Fruit fly (Drosophila melanogaster) whole organism, pupa: ENCODE data around the gene Set2.
A peak's percentile ranks its signal among the peaks of the same experiment; 100 is the strongest.

ENCODE experiments used
- CG10348 ChIP-seq: fragments of 200-800 bp; sonication (Bioruptor generic); IDR thresholded peaks from 2 replicates; pipeline ENCODE4 v1.3.6; 2022; ENCODE audit warnings: missing biosample characterization, missing genetic modification characterization
- CG12605 ChIP-seq: fragments of 200-800 bp; sonication (Bioruptor generic); IDR thresholded peaks from 2 replicates; pipeline ENCODE4 v1.3.6; 2022; ENCODE audit warnings: missing biosample characterization, missing genetic modification characterization
- CG13204 ChIP-seq: fragments of 200-800 bp; sonication (Bioruptor generic); optimal IDR thresholded peaks from 2 replicates; lab custom pipeline; 2018; ENCODE audit warnings: missing biosample characterization, mild to moderate bottlenecking, missing genetic modification characterization, moderate library complexity
- CG14655 ChIP-seq: fragments of 200-800 bp; sonication (Bioruptor generic); optimal IDR thresholded peaks from 3 replicates; lab custom pipeline; 2017; ENCODE audit warnings: mild to moderate bottlenecking, missing biosample characterization, missing genetic modification reagents, missing genetic modification characterization
- CG15710 ChIP-seq: fragments of 200-800 bp; sonication (Bioruptor generic); optimal IDR thresholded peaks from 2 replicates; lab custom pipeline; 2018; ENCODE audit warnings: missing biosample characterization, mild to moderate bottlenecking, missing genetic modification characterization, moderate library complexity
- CG17806 ChIP-seq: fragments of 200-800 bp; sonication (Bioruptor generic); optimal IDR thresholded peaks from 2 replicates; lab custom pipeline; 2018; ENCODE audit warnings: missing biosample characterization, mild to moderate bottlenecking, missing genetic modification characterization, moderate library complexity
- CG32121 ChIP-seq: fragments of 200-800 bp; sonication (Bioruptor generic); IDR thresholded peaks from 2 replicates; pipeline ENCODE4 v1.3.6; 2022; ENCODE audit warnings: missing biosample characterization, missing genetic modification characterization
- CG34367 ChIP-seq: fragments of 200-800 bp; sonication (Bioruptor generic); optimal IDR thresholded peaks from 2 replicates; lab custom pipeline; 2018; ENCODE audit warnings: missing biosample characterization, mild to moderate bottlenecking, missing genetic modification characterization
- CG4496 ChIP-seq: fragments of 200-800 bp; sonication (Bioruptor generic); IDR thresholded peaks from 3 replicates; pipeline ENCODE4 v1.3.6; 2022; ENCODE audit warnings: missing biosample characterization, missing genetic modification characterization
- CG8159 ChIP-seq: fragments of 200-800 bp; sonication (Bioruptor generic); optimal IDR thresholded peaks from 3 replicates; lab custom pipeline; 2018; ENCODE audit warnings: missing biosample characterization, mild to moderate bottlenecking, missing genetic modification characterization, moderate library complexity
- CG8301 ChIP-seq: fragments of 200-800 bp; sonication (Bioruptor generic); optimal IDR thresholded peaks from 2 replicates; lab custom pipeline; 2018; ENCODE audit warnings: missing biosample characterization, mild to moderate bottlenecking, missing genetic modification characterization
- CG9948 ChIP-seq: fragments of 200-800 bp; sonication (Bioruptor generic); optimal IDR thresholded peaks from 2 replicates; lab custom pipeline; 2018; ENCODE audit warnings: missing biosample characterization, mild to moderate bottlenecking, missing genetic modification characterization, moderate library complexity
- D1 ChIP-seq: fragments of 200-800 bp; sonication (Bioruptor generic); optimal IDR thresholded peaks from 2 replicates; lab custom pipeline; 2018; ENCODE audit warnings: missing biosample characterization, mild to moderate bottlenecking, missing genetic modification characterization, moderate library complexity
- EcR ChIP-seq: fragments of 200-800 bp; sonication (Bioruptor generic); optimal IDR thresholded peaks from 3 replicates; lab custom pipeline; 2019; ENCODE audit warnings: missing biosample characterization, missing genetic modification characterization, mild to moderate bottlenecking, moderate library complexity, missing genetic modification reagents
- Ets98B ChIP-seq: fragments of 200-800 bp; sonication (Bioruptor generic); IDR thresholded peaks from 2 replicates; pipeline ENCODE4 v1.3.6; 2022; ENCODE audit warnings: missing biosample characterization, missing genetic modification characterization
- Pif1A ChIP-seq: fragments of 200-800 bp; sonication (Bioruptor generic); optimal IDR thresholded peaks from 3 replicates; lab custom pipeline; 2016; ENCODE audit warnings: missing biosample characterization, missing genetic modification characterization
- Pif1B ChIP-seq: fragments of 200-800 bp; sonication (Bioruptor generic); optimal IDR thresholded peaks from 3 replicates; lab custom pipeline; 2016; ENCODE audit warnings: missing biosample characterization, missing genetic modification characterization
- Snoo ChIP-seq: fragments of 200-800 bp; sonication (Bioruptor generic); optimal IDR thresholded peaks from 3 replicates; lab custom pipeline; 2017; ENCODE audit warnings: missing biosample characterization, mild to moderate bottlenecking, missing genetic modification characterization, inconsistent platforms
- fd96Ca ChIP-seq: fragments of 200-800 bp; sonication (Bioruptor generic); IDR thresholded peaks from 3 replicates; pipeline ENCODE4 v1.3.6; 2022; ENCODE audit warnings: missing biosample characterization, missing genetic modification characterization
- gl ChIP-seq: fragments of 200-800 bp; sonication (Bioruptor generic); optimal IDR thresholded peaks from 2 replicates; lab custom pipeline; 2018; ENCODE audit warnings: missing biosample characterization, mild to moderate bottlenecking, missing genetic modification characterization
- rn ChIP-seq: fragments of 200-800 bp; sonication (Bioruptor generic); IDR thresholded peaks from 2 replicates; pipeline ENCODE4 v1.3.6; 2022; ENCODE audit warnings: missing biosample characterization, missing genetic modification characterization

Set2 gene

dm6 chrX:13384583-13385342, 28.3 kb upstream of the Set2 start, which contains the start of the genes Rbp1-like and Tim9a:
Gene Rbp1-like (minus strand): TSS chrX:13384877.
Gene Tim9a (plus strand): TSS chrX:13385210.
- TF ChIP-seq CG9948 (tag; lab: Kevin White, UChicago) = no peak
- TF ChIP-seq CG13204 (GFP tag; lab: Kevin White, UChicago) = no peak
- TF ChIP-seq CG17806 = no peak
- TF ChIP-seq Snoo (tag; lab: Kevin White, UChicago) = peak; percentile 28
- TF ChIP-seq CG32121 (GFP tag; lab: Robert Waterston, UW) = no peak
- TF ChIP-seq CG34367 (tag; lab: Kevin White, UChicago) = no peak
- TF ChIP-seq Pif1A (GFP tag; lab: Kevin White, UChicago) = no peak
- TF ChIP-seq CG8301 (tag; lab: Kevin White, UChicago) = no peak
- no peak for TF ChIP-seq rn
- no peak for TF ChIP-seq D1 (tag; lab: Kevin White, UChicago)
- no peak for TF ChIP-seq CG12605 (GFP tag; lab: Robert Waterston, UW)
- TF ChIP-seq fd96Ca (GFP tag; lab: Robert Waterston, UW) = no peak
- TF ChIP-seq CG14655 (GFP tag; lab: Kevin White, UChicago) = peak; percentile 24
- TF ChIP-seq CG10348 (GFP tag; lab: Robert Waterston, UW) = no peak
- no peak for TF ChIP-seq CG4496 (GFP tag; lab: Robert Waterston, UW)
- no peak for TF ChIP-seq gl (tag; lab: Kevin White, UChicago)
- TF ChIP-seq Ets98B (GFP tag; lab: Robert Waterston, UW) = no peak
- TF ChIP-seq EcR = no peak
- TF ChIP-seq CG15710 (tag; lab: Kevin White, UChicago) = peak; percentile 4
- peak; percentile 30 for TF ChIP-seq Pif1B
- TF ChIP-seq CG8159 (tag; lab: Kevin White, UChicago) = peak; percentile 23

dm6 chrX:13386776-13387175, 26.3 kb upstream of the Set2 start:
- no peak for TF ChIP-seq fd96Ca (GFP tag; lab: Robert Waterston, UW)
- peak; percentile 2 for TF ChIP-seq EcR

dm6 chrX:13387373-13387850, 25.6 kb upstream of the Set2 start, which contains the start of the genes Ype and CG1662:
Gene Ype (minus strand): TSS chrX:13387417.
Gene CG1662 (plus strand): TSS chrX:13387563.
- TF ChIP-seq Snoo (tag; lab: Kevin White, UChicago) (peak; percentile 69), gl (tag; lab: Kevin White, UChicago) (no peak), CG10348 (GFP tag; lab: Robert Waterston, UW) (no peak), CG12605 (GFP tag; lab: Robert Waterston, UW) (no peak), CG15710 (tag; lab: Kevin White, UChicago) (peak; percentile 78), D1 (tag; lab: Kevin White, UChicago) (peak; percentile 6), CG8301 (tag; lab: Kevin White, UChicago) (peak; percentile 43), CG9948 (tag; lab: Kevin White, UChicago) (peak; percentile 65), Pif1B (peak; percentile 49), CG13204 (GFP tag; lab: Kevin White, UChicago) (no peak), CG32121 (GFP tag; lab: Robert Waterston, UW) (peak; percentile 44; the same call in 1 of the 2 replicates), CG8159 (tag; lab: Kevin White, UChicago) (peak; percentile 73), Ets98B (GFP tag; lab: Robert Waterston, UW) (peak; percentile 42), Pif1A (GFP tag; lab: Kevin White, UChicago) (peak; percentile 38), rn (no peak), CG14655 (GFP tag; lab: Kevin White, UChicago) (peak; percentile 71), CG34367 (tag; lab: Kevin White, UChicago) (peak; percentile 57), EcR (no peak), CG17806 (peak; percentile 50), fd96Ca (GFP tag; lab: Robert Waterston, UW) (no peak), CG4496 (GFP tag; lab: Robert Waterston, UW) (peak; percentile 76)

- peak; percentile 73 for TF ChIP-seq CG17806
- no peak for TF ChIP-seq CG10348 (GFP tag; lab: Robert Waterston, UW)
- no peak for TF ChIP-seq Snoo (tag; lab: Kevin White, UChicago)
- peak; percentile 53 for TF ChIP-seq rn
- no peak for TF ChIP-seq fd96Ca (GFP tag; lab: Robert Waterston, UW)
- TF ChIP-seq CG32121 (GFP tag; lab: Robert Waterston, UW) = peak; percentile 90
- peak; percentile 78 for TF ChIP-seq CG8159 (tag; lab: Kevin White, UChicago)
- TF ChIP-seq CG13204 (GFP tag; lab: Kevin White, UChicago) = no peak
- TF ChIP-seq EcR = peak; percentile 9
- TF ChIP-seq CG34367 (tag; lab: Kevin White, UChicago) = peak; percentile 44
- peak; percentile 71 for TF ChIP-seq CG14655 (GFP tag; lab: Kevin White, UChicago)
- peak; percentile 82 for TF ChIP-seq Ets98B (GFP tag; lab: Robert Waterston, UW)
- TF ChIP-seq D1 (tag; lab: Kevin White, UChicago) = peak; percentile 24
- peak; percentile 87 for TF ChIP-seq CG4496 (GFP tag; lab: Robert Waterston, UW)
- peak; percentile 64 for TF ChIP-seq CG9948 (tag; lab: Kevin White, UChicago)
- TF ChIP-seq gl (tag; lab: Kevin White, UChicago) = no peak
- TF ChIP-seq CG12605 (GFP tag; lab: Robert Waterston, UW) = peak; percentile 86
- TF ChIP-seq Pif1A (GFP tag; lab: Kevin White, UChicago) = peak; percentile 23
- peak; percentile 78 for TF ChIP-seq CG15710 (tag; lab: Kevin White, UChicago)
- peak; percentile 33 for TF ChIP-seq Pif1B
- TF ChIP-seq CG8301 (tag; lab: Kevin White, UChicago) = peak; percentile 52
Measured at dm6 chrX:13390465-13391173, 22.4 kb upstream of the Set2 start.
